Worm (Caenorhabditis elegans) whole organism, young adult: Measurements from ENCODE around the gene hex-3.

Experiments
- B0019.2 ChIP-seq: fragments of 200-800 bp; sonication (Bioruptor generic); conservative IDR thresholded peaks from 2 replicates; pipeline ENCODE4 v1.3.6; 2022; ENCODE audit warnings: missing genetic modification reagents, missing genetic modification characterization, missing compliant biosample characterization
- B0336.3 ChIP-seq: fragments of 200-800 bp; sonication (Bioruptor generic); IDR thresholded peaks from 2 replicates; pipeline ENCODE4 v1.3.6; 2022; ENCODE audit warnings: missing genetic modification characterization, missing compliant biosample characterization
- C17E4.6 ChIP-seq: fragments of 200-800 bp; sonication (Bioruptor generic); IDR thresholded peaks from 2 replicates; pipeline ENCODE4 v1.3.6; 2022; ENCODE audit warnings: missing genetic modification reagents, missing genetic modification characterization, missing compliant biosample characterization
- D2030.7 ChIP-seq: fragments of 200-800 bp; sonication (Bioruptor generic); IDR thresholded peaks from 2 replicates; pipeline ENCODE4 v1.3.6; 2022; ENCODE audit warnings: missing genetic modification reagents, missing genetic modification characterization, missing compliant biosample characterization
- F33H1.4 ChIP-seq: fragments of 200-800 bp; sonication (Bioruptor generic); IDR thresholded peaks from 2 replicates; pipeline ENCODE4 v1.3.6; 2022; ENCODE audit warnings: missing genetic modification reagents, missing genetic modification characterization, missing compliant biosample characterization
- F49E8.2 ChIP-seq: sonication (generic microtip); optimal IDR thresholded peaks from 3 replicates; lab custom pipeline; 2017; ENCODE audit warnings: missing genetic modification characterization, mild to moderate bottlenecking, missing compliant biosample characterization, antibody characterized with exemption, moderate library complexity; ENCODE audit not compliant: insufficient read depth
- F52B5.7 ChIP-seq: sonication (generic microtip); optimal IDR thresholded peaks from 2 replicates; lab custom pipeline; 2016; ENCODE audit warnings: mild to moderate bottlenecking, missing genetic modification characterization, missing compliant biosample characterization
- F57A8.1 ChIP-seq: fragments of 200-800 bp; sonication (Bioruptor generic); optimal IDR thresholded peaks from 2 replicates; lab custom pipeline; 2018; ENCODE audit warnings: mild to moderate bottlenecking, missing genetic modification characterization, moderate library complexity, missing compliant biosample characterization
- K11D2.4 ChIP-seq: fragments of 200-800 bp; sonication (Bioruptor generic); IDR thresholded peaks from 2 replicates; pipeline ENCODE4 v1.3.6; 2022; ENCODE audit warnings: missing genetic modification reagents, missing genetic modification characterization, missing compliant biosample characterization
- Y53F4B.3 ChIP-seq: fragments of 200-800 bp; sonication (Bioruptor generic); IDR thresholded peaks from 2 replicates; pipeline ENCODE4 v1.3.6; 2022; ENCODE audit warnings: missing genetic modification reagents, missing genetic modification characterization, missing compliant biosample characterization
- Y53G8AR.9 ChIP-seq: fragments of 200-800 bp; sonication (Bioruptor generic); conservative IDR thresholded peaks from 2 replicates; pipeline ENCODE4 v1.3.6; 2022; ENCODE audit warnings: missing genetic modification reagents, missing genetic modification characterization, missing compliant biosample characterization
- Y56A3A.18 ChIP-seq: fragments of 200-800 bp; sonication (Bioruptor generic); IDR thresholded peaks from 2 replicates; pipeline ENCODE4 v1.3.6; 2022; ENCODE audit warnings: missing genetic modification reagents, missing genetic modification characterization, missing compliant biosample characterization
- Y79H2A.3 ChIP-seq: fragments of 200-800 bp; sonication (Bioruptor generic); conservative IDR thresholded peaks from 2 replicates; pipeline ENCODE4 v1.3.6; 2022; ENCODE audit warnings: missing genetic modification reagents, missing genetic modification characterization, missing compliant biosample characterization
- Y95B8A.8 ChIP-seq: fragments of 200-800 bp; sonication (Bioruptor generic); IDR thresholded peaks from 2 replicates; pipeline ENCODE4 v1.3.6; 2022; ENCODE audit warnings: missing genetic modification reagents, missing genetic modification characterization, missing compliant biosample characterization
- aptf-3 ChIP-seq: fragments of 200-800 bp; sonication (Bioruptor generic); IDR thresholded peaks from 2 replicates; pipeline ENCODE4 v1.3.6; 2022; ENCODE audit warnings: missing genetic modification characterization, missing compliant biosample characterization
- attf-6 ChIP-seq: fragments of 200-800 bp; sonication (Bioruptor generic); IDR thresholded peaks from 2 replicates; pipeline ENCODE4 v1.3.6; 2022; ENCODE audit warnings: missing genetic modification reagents, missing genetic modification characterization, missing compliant biosample characterization
- bed-2 ChIP-seq: fragments of 200-800 bp; sonication (Bioruptor generic); IDR thresholded peaks from 2 replicates; pipeline ENCODE4 v1.3.6; 2022; ENCODE audit warnings: missing genetic modification reagents, missing genetic modification characterization, missing compliant biosample characterization
- ccch-3 ChIP-seq: fragments of 200-800 bp; sonication (Bioruptor generic); optimal IDR thresholded peaks from 2 replicates; lab custom pipeline; 2018; ENCODE audit warnings: mild to moderate bottlenecking, missing genetic modification characterization, missing compliant biosample characterization
- ceh-100 ChIP-seq: fragments of 200-800 bp; sonication (Bioruptor generic); IDR thresholded peaks from 2 replicates; pipeline ENCODE4 v1.3.6; 2022; ENCODE audit warnings: missing genetic modification reagents, missing genetic modification characterization, missing compliant biosample characterization
- ceh-40 ChIP-seq: fragments of 200-800 bp; sonication (Bioruptor generic); IDR thresholded peaks from 2 replicates; pipeline ENCODE4 v1.3.6; 2022; ENCODE audit warnings: missing genetic modification characterization, missing compliant biosample characterization
- ceh-58 ChIP-seq: fragments of 200-800 bp; sonication (Bioruptor generic); IDR thresholded peaks from 2 replicates; pipeline ENCODE4 v1.3.6; 2022; ENCODE audit warnings: missing genetic modification characterization, missing compliant biosample characterization
- ceh-91 ChIP-seq: fragments of 200-800 bp; sonication (Bioruptor generic); IDR thresholded peaks from 2 replicates; pipeline ENCODE4 v1.3.6; 2022; ENCODE audit warnings: missing genetic modification reagents, missing genetic modification characterization, missing compliant biosample characterization
- dox-1 ChIP-seq: fragments of 200-800 bp; sonication (Bioruptor generic); IDR thresholded peaks from 2 replicates; pipeline ENCODE4 v1.3.6; 2022; ENCODE audit warnings: missing genetic modification reagents, missing genetic modification characterization, missing compliant biosample characterization
- dpl-1 ChIP-seq: fragments of 150-350 bp; optimal IDR thresholded peaks from 2 replicates; lab custom pipeline; 2014; ENCODE audit warnings: missing biosample characterization, missing genetic modification reagents, missing genetic modification characterization
- egrh-3 ChIP-seq: fragments of 200-800 bp; sonication (Bioruptor generic); IDR thresholded peaks from 2 replicates; pipeline ENCODE4 v1.3.6; 2022; ENCODE audit warnings: missing genetic modification reagents, missing genetic modification characterization, missing compliant biosample characterization
- ets-4 ChIP-seq: fragments of 200-800 bp; sonication (Bioruptor generic); optimal IDR thresholded peaks from 2 replicates; lab custom pipeline; 2018; ENCODE audit warnings: mild to moderate bottlenecking, missing genetic modification characterization, missing compliant biosample characterization
- gei-17 ChIP-seq: fragments of 200-800 bp; sonication (Bioruptor generic); optimal IDR thresholded peaks from 2 replicates; lab custom pipeline; 2018; ENCODE audit warnings: mild to moderate bottlenecking, missing genetic modification characterization, missing compliant biosample characterization
- him-1 ChIP-seq: sonication (generic microtip); optimal IDR thresholded peaks from 2 replicates; lab custom pipeline; 2016; ENCODE audit warnings: missing genotype, missing genetic modification reagents, missing genetic modification characterization, missing compliant biosample characterization
- hlh-12 ChIP-seq: sonication (generic microtip); optimal IDR thresholded peaks from 2 replicates; lab custom pipeline; 2016; ENCODE audit warnings: missing genetic modification characterization, missing compliant biosample characterization
- hmg-1.2 ChIP-seq: fragments of 200-800 bp; sonication (Bioruptor generic); IDR thresholded peaks from 2 replicates; pipeline ENCODE4 v1.3.6; 2022; ENCODE audit warnings: missing genetic modification reagents, missing genetic modification characterization, missing compliant biosample characterization
- hmg-20 ChIP-seq: fragments of 200-800 bp; sonication (Bioruptor generic); IDR thresholded peaks from 2 replicates; pipeline ENCODE4 v1.3.6; 2022; ENCODE audit warnings: missing genetic modification reagents, missing genetic modification characterization, missing compliant biosample characterization
- hrde-1 ChIP-seq: sonication (generic microtip); optimal IDR thresholded peaks from 2 replicates; lab custom pipeline; 2016; ENCODE audit warnings: missing genetic modification characterization, mild to moderate bottlenecking, missing compliant biosample characterization, moderate library complexity, missing genotype, missing genetic modification reagents, borderline replicate concordance
- lin-40 ChIP-seq: sonication (generic microtip); optimal IDR thresholded peaks from 2 replicates; lab custom pipeline; 2016; ENCODE audit warnings: missing genetic modification characterization, mild to moderate bottlenecking, missing compliant biosample characterization, missing genotype, missing genetic modification reagents
- lsl-1 ChIP-seq: fragments of 200-800 bp; sonication (Bioruptor generic); optimal IDR thresholded peaks from 2 replicates; lab custom pipeline; 2018; ENCODE audit warnings: mild to moderate bottlenecking, missing genetic modification characterization, moderate library complexity, missing compliant biosample characterization
- lsy-27 ChIP-seq: sonication (generic microtip); optimal IDR thresholded peaks from 2 replicates; lab custom pipeline; 2017; ENCODE audit warnings: missing genetic modification characterization, mild to moderate bottlenecking, missing compliant biosample characterization, antibody characterized with exemption, missing genotype, borderline replicate concordance; ENCODE audit not compliant: insufficient read depth
- madf-8 ChIP-seq: fragments of 200-800 bp; sonication (Bioruptor generic); conservative IDR thresholded peaks from 2 replicates; pipeline ENCODE4 v1.3.6; 2022; ENCODE audit warnings: missing genetic modification reagents, missing genetic modification characterization, missing compliant biosample characterization
- mel-28 ChIP-seq: sonication (generic microtip); optimal IDR thresholded peaks from 2 replicates; lab custom pipeline; 2016; ENCODE audit warnings: borderline replicate concordance, mild to moderate bottlenecking, missing genetic modification characterization, missing compliant biosample characterization
- nfya-1 ChIP-seq: sonication (generic microtip); optimal IDR thresholded peaks from 2 replicates; lab custom pipeline; 2017; ENCODE audit warnings: antibody characterized with exemption, missing compliant biosample characterization, missing genetic modification characterization, borderline replicate concordance; ENCODE audit not compliant: insufficient read depth
- pbrm-1 ChIP-seq: fragments of 200-800 bp; sonication (Bioruptor generic); IDR thresholded peaks from 2 replicates; pipeline ENCODE4 v1.3.6; 2022; ENCODE audit warnings: missing genetic modification reagents, missing genetic modification characterization, missing compliant biosample characterization
- rcor-1 ChIP-seq: fragments of 200-800 bp; sonication (Bioruptor generic); IDR thresholded peaks from 2 replicates; pipeline ENCODE4 v1.3.6; 2022; ENCODE audit warnings: missing genetic modification reagents, missing genetic modification characterization, missing compliant biosample characterization
- sdz-38 ChIP-seq: sonication (generic microtip); optimal IDR thresholded peaks from 2 replicates; lab custom pipeline; 2016; ENCODE audit warnings: missing genotype, missing genetic modification characterization, missing compliant biosample characterization
- sea-2 ChIP-seq: fragments of 200-800 bp; sonication (Bioruptor generic); IDR thresholded peaks from 2 replicates; pipeline ENCODE4 v1.3.6; 2022; ENCODE audit warnings: missing genetic modification characterization, missing compliant biosample characterization
- snpc-4 ChIP-seq, 5 experiments: fragments of 150-350 bp in 1 of 5; sonication (generic microtip) in 4 of 5; optimal IDR thresholded peaks; 2 replicates each; lab custom pipeline; 2014 to 2018; ENCODE audit warnings: missing genetic modification characterization in 5 of 5, missing biosample characterization in 3 of 5, antibody characterized with exemption in 2 of 5, mild to moderate bottlenecking in 2 of 5, missing compliant biosample characterization in 2 of 5, missing genotype in 2 of 5, moderate library complexity in 2 of 5, missing genetic modification reagents in 1 of 5
- tbp1 ChIP-seq: fragments of 200-800 bp; sonication (Bioruptor generic); optimal IDR thresholded peaks from 2 replicates; lab custom pipeline; 2018; ENCODE audit warnings: mild to moderate bottlenecking, missing genetic modification characterization, missing compliant biosample characterization
- tbx-9 ChIP-seq: sonication (generic microtip); optimal IDR thresholded peaks from 2 replicates; lab custom pipeline; 2016; ENCODE audit warnings: borderline replicate concordance, missing genetic modification characterization, inconsistent platforms, missing compliant biosample characterization
- tlf-1 ChIP-seq: fragments of 200-800 bp; sonication (Bioruptor generic); optimal IDR thresholded peaks from 2 replicates; lab custom pipeline; 2018; ENCODE audit warnings: mild to moderate bottlenecking, missing genetic modification characterization, missing compliant biosample characterization
- xnd-1 ChIP-seq: sonication (generic microtip); optimal IDR thresholded peaks from 2 replicates; lab custom pipeline; 2016; ENCODE audit warnings: missing genotype, missing genetic modification reagents, missing genetic modification characterization, missing compliant biosample characterization

hex-3 gene

ce11 chrIII:10877542-10877941, 28.5 kb downstream of the hex-3 start:
- TF ChIP-seq F52B5.7 (tag; lab: Kevin White, UChicago) (no peak), ceh-40 (GFP tag; lab: Robert Waterston, UW) (no peak), tbx-9 (tag; lab: Kevin White, UChicago) (no peak), aptf-3 (GFP tag; lab: Robert Waterston, UW) (no peak), Y79H2A.3 (no peak), ceh-58 (no peak), Y53G8AR.9 (GFP tag; lab: Robert Waterston, UW) (no peak), ccch-3 (no peak), hmg-20 (GFP tag; lab: Robert Waterston, UW) (no peak), gei-17 (GFP tag; lab: Kevin White, UChicago) (no peak), nfya-1 (tag; lab: Kevin White, UChicago) (no peak), ceh-100 (GFP tag; lab: Robert Waterston, UW) (peak; percentile 77), hlh-12 (tag; lab: Kevin White, UChicago) (no peak), lin-40 (no peak), xnd-1 (tag; lab: Kevin White, UChicago) (peak; percentile 99), hmg-1.2 (0 out of 2 replicates have a peak, but pooled peaks have one; percentile 31), Y95B8A.8 (GFP tag; lab: Robert Waterston, UW) (peak; percentile 68; the same call in 1 of the 2 replicates), bed-2 (no peak), madf-8 (peak; percentile 93), egrh-3 (GFP tag; lab: Robert Waterston, UW) (no peak), Y56A3A.18 (GFP tag; lab: Robert Waterston, UW) (no peak), tlf-1 (peak; percentile 66), F57A8.1 (GFP tag; lab: Kevin White, UChicago) (no peak), F33H1.4 (GFP tag; lab: Robert Waterston, UW) (peak; percentile 99), dox-1 (GFP tag; lab: Robert Waterston, UW) (no peak), ets-4 (GFP tag; lab: Kevin White, UChicago) (no peak), sea-2 (GFP tag; lab: Robert Waterston, UW) (no peak), F49E8.2 (tag; lab: Kevin White, UChicago) (peak; percentile 74), K11D2.4 (GFP tag; lab: Robert Waterston, UW) (no peak), B0336.3 (GFP tag; lab: Robert Waterston, UW) (peak; percentile 70), snpc-4 (GFP tag; optimal IDR thresholded peaks at IDR 0.05; lab: Kevin White, UChicago) (no peak), snpc-4 (tag; optimal IDR thresholded peaks at IDR 0.05; lab: Kevin White, UChicago) (peak in 3 of 4 experiments; percentile 11 to 21 (median 11)), him-1 (peak; percentile 35), C17E4.6 (GFP tag; lab: Robert Waterston, UW) (no peak), Y53F4B.3 (GFP tag; lab: Robert Waterston, UW) (no peak), B0019.2 (GFP tag; lab: Robert Waterston, UW) (peak; percentile 37; the same call in 1 of the 2 replicates), rcor-1 (GFP tag; lab: Robert Waterston, UW) (peak; percentile 65), attf-6 (GFP tag; lab: Robert Waterston, UW) (no peak), mel-28 (tag; lab: Kevin White, UChicago) (no peak), sdz-38 (no peak), lsl-1 (GFP tag; lab: Kevin White, UChicago) (peak; percentile 99), hrde-1 (tag; lab: Kevin White, UChicago) (no peak), lsy-27 (no peak), ceh-91 (GFP tag; lab: Robert Waterston, UW) (peak; percentile 90), pbrm-1 (GFP tag; lab: Robert Waterston, UW) (peak; percentile 54; the same call in 1 of the 2 replicates), dpl-1 (peak; percentile 48), D2030.7 (GFP tag; lab: Robert Waterston, UW) (peak; percentile 90), tbp1 (peak; percentile 43)
